Worm (Caenorhabditis elegans) whole organism, midembryonic: Measurements from ENCODE around the gene str-85.

Experiments used
- T22C8.4 ChIP-seq: fragments of 200-800 bp; sonication (Bioruptor generic); IDR thresholded peaks from 2 replicates; pipeline ENCODE4 v1.3.6; 2022; ENCODE audit warnings: missing genetic modification characterization, missing compliant biosample characterization
- cog-1 ChIP-seq: sonication (generic microtip); optimal IDR thresholded peaks from 2 replicates; lab custom pipeline; 2016; ENCODE audit warnings: missing genetic modification characterization, missing compliant biosample characterization
- flt-1 ChIP-seq: fragments of 200-800 bp; sonication (Bioruptor generic); IDR thresholded peaks from 2 replicates; pipeline ENCODE4 v1.3.6; 2022; ENCODE audit warnings: missing genetic modification characterization, missing compliant biosample characterization
- klf-2 ChIP-seq: fragments of 200-800 bp; sonication (Bioruptor generic); conservative IDR thresholded peaks from 2 replicates; pipeline ENCODE4 v1.3.6; 2022; ENCODE audit warnings: missing genetic modification reagents, missing genetic modification characterization, missing compliant biosample characterization
- med-1 ChIP-seq: sonication (generic microtip); optimal IDR thresholded peaks from 2 replicates; lab custom pipeline; 2017; ENCODE audit warnings: missing genetic modification characterization, mild to moderate bottlenecking, missing compliant biosample characterization, antibody characterized with exemption, missing genetic modification reagents; ENCODE audit not compliant: insufficient read depth
- ref-1 ChIP-seq: fragments of 200-800 bp; sonication (Bioruptor generic); conservative IDR thresholded peaks from 2 replicates; pipeline ENCODE4 v1.3.6; 2022; ENCODE audit warnings: missing genetic modification reagents, missing genetic modification characterization, missing compliant biosample characterization
- tab-1 ChIP-seq: fragments of 200-800 bp; sonication (Bioruptor generic); IDR thresholded peaks from 2 replicates; pipeline ENCODE4 v1.3.6; 2022; ENCODE audit warnings: missing genetic modification characterization, missing compliant biosample characterization
- ztf-23 ChIP-seq: fragments of 200-800 bp; sonication (Bioruptor generic); IDR thresholded peaks from 2 replicates; pipeline ENCODE4 v1.3.6; 2022; ENCODE audit warnings: missing genetic modification reagents, missing genetic modification characterization, missing compliant biosample characterization
- ztf-29 ChIP-seq: fragments of 200-800 bp; sonication (Bioruptor generic); IDR thresholded peaks from 2 replicates; pipeline ENCODE4 v1.3.6; 2022; ENCODE audit warnings: missing genetic modification reagents, missing genetic modification characterization, missing compliant biosample characterization

DNA sequence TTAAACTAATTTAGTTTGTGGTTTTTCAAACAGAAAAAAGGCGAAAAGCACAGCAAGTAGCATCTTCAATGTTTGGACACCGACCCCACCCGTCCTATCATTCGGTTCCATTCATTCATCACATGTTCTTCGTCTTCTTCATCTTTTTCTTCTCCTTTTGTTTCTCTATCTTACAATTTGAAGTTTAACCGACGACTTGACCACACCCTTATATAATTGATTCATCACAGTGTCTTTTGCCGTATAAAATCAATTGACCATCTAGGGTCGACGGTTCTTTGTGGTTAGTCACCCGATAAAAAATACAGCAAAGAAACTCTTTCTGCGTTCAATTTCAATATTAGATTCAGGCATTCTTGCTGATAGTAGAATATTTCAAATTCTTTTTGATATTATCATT lies 50.5 kb downstream of the str-85 start:
- no peak for TF ChIP-seq T22C8.4 (GFP tag; lab: Robert Waterston, UW)
- no peak for TF ChIP-seq cog-1 (tag; lab: Kevin White, UChicago)
- no peak for TF ChIP-seq ztf-29 (GFP tag; lab: Robert Waterston, UW)
- TF ChIP-seq flt-1 (GFP tag; lab: Robert Waterston, UW) = no peak
- no peak for TF ChIP-seq med-1 (GFP tag; lab: Kevin White, UChicago)
- no peak for TF ChIP-seq ztf-23
- TF ChIP-seq ref-1 = no peak
- TF ChIP-seq klf-2 (GFP tag; lab: Robert Waterston, UW) = no peak
- no peak for TF ChIP-seq tab-1 (GFP tag; lab: Robert Waterston, UW)
